Worm (Caenorhabditis elegans): Measurements from ENCODE around the gene spp-9.

ce11 chrX:11471893-11472292 is 15.7 kb upstream of the spp-9 start:
- TF ChIP-seq ceh-28 (tag; optimal IDR thresholded peaks at IDR 0.05) (no peak), zag-1 (tag; optimal IDR thresholded peaks at IDR 0.05) (no peak), spr-1 (tag; optimal IDR thresholded peaks at IDR 0.05) (no peak), ama-1 (optimal IDR thresholded peaks at IDR 0.05) (peak; percentile 15), ceh-82 (tag; optimal IDR thresholded peaks at IDR 0.05) (no peak), pha-4 (GFP tag; IDR thresholded peaks at IDR 0.05) (0 out of 2 replicates have a peak, but pooled peaks have one; percentile 44), pha-4 (tag; optimal IDR thresholded peaks at IDR 0.05) (no peak)

All from whole organism, L4 larva.